Fruit fly (Drosophila melanogaster): Measurements from ENCODE around the gene Gyc89Db.

Gyc89Db gene

dm6 chr3R:16453597-16453996, 23.3 kb upstream of the Gyc89Db start, which contains the start of gene Pak3 (continued):
- TF ChIP-seq stc (GFP tag; IDR thresholded peaks at IDR 0.05) (no peak), gce (GFP tag; IDR thresholded peaks at IDR 0.05) (peak; percentile 37; the same call in 1 of the 3 replicates), Hsf (GFP tag; optimal IDR thresholded peaks at IDR 0.05) (no peak), Asciz (GFP tag; optimal IDR thresholded peaks at IDR 0.05) (no peak), Ada2b (GFP tag; IDR thresholded peaks at IDR 0.05) (no peak), Dp (GFP tag; optimal IDR thresholded peaks at IDR 0.05) (peak; percentile 63), Awh (GFP tag; IDR thresholded peaks at IDR 0.05) (0 out of 2 replicates have a peak, but pooled peaks have one; percentile 10), Fer2 (tag; optimal IDR thresholded peaks at IDR 0.05) (no peak), CG17912 (GFP tag; optimal IDR thresholded peaks at IDR 0.05) (no peak), nerfin-2 (GFP tag; IDR thresholded peaks at IDR 0.05; ENCODE audit: partially characterized antibody) (peak; percentile 9; the same call in 1 of the 2 replicates), CG30403 (GFP tag; optimal IDR thresholded peaks at IDR 0.05) (no peak), org-1 (GFP tag; optimal IDR thresholded peaks at IDR 0.05) (no peak), NC2β (GFP tag; optimal IDR thresholded peaks at IDR 0.05) (peak; percentile 22), CG30431 (GFP tag; optimal IDR thresholded peaks at IDR 0.05) (no peak), tx (GFP tag; optimal IDR thresholded peaks at IDR 0.05) (no peak), phol (tag; optimal IDR thresholded peaks at IDR 0.05) (peak; percentile 4), CG2875 (GFP tag; optimal IDR thresholded peaks at IDR 0.05) (no peak), croc (GFP tag; conservative IDR thresholded peaks at IDR 0.05) (no peak), wor (GFP tag; IDR thresholded peaks at IDR 0.05) (no peak), CG7987 (GFP tag; optimal IDR thresholded peaks at IDR 0.05) (peak; percentile 15), Neu2 (GFP tag; optimal IDR thresholded peaks at IDR 0.05; ENCODE audit: borderline replicate concordance) (no peak), mirr (GFP tag; optimal IDR thresholded peaks at IDR 0.05) (no peak), CG14965 (GFP tag; optimal IDR thresholded peaks at IDR 0.05; ENCODE audit: borderline replicate concordance) (no peak), CkIIα-i1 (GFP tag; IDR thresholded peaks at IDR 0.05) (no peak), Stat92E (GFP tag; optimal IDR thresholded peaks at IDR 0.05) (peak in 1 of 3 experiments; percentile 7), ssp (GFP tag; IDR thresholded peaks at IDR 0.05) (peak; percentile 61), CG17829 (tag; optimal IDR thresholded peaks at IDR 0.05) (peak; percentile 53), Tbp (GFP tag; optimal IDR thresholded peaks at IDR 0.05) (no peak), MBD-R2 (GFP tag; IDR thresholded peaks at IDR 0.05) (peak; percentile 53; the same call in 1 of the 2 replicates)

DNA sequence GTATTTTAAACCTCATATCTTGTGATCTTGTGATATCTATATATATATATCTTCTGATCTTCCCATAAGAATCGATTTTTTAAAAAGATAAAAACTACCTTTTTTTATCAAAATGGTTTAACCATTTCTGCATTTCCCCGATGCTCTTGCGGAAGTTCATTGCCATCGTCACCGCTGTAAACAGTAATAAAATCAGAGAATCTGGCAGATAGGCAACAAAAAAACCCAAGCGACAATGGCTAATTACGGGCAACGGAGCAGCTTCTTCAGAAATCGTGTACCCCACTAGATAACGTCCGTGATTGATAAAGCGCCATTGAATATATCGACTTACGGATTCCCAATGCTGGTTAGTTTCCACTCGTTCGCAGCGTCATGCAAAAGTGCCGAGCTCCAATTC, 22.7 kb upstream of the Gyc89Db start, which contains the start of gene CG10405:
Gene CG10405, plus strand, starts transcription at position 301 of the 400 bp plus-strand sequence.
- TF ChIP-seq eyg (GFP tag; optimal IDR thresholded peaks at IDR 0.05) (no peak), sens (GFP tag) (peak; percentile 31)

dm6 chr3R:16455875-16456274, 21.0 kb upstream of the Gyc89Db start, which contains the start of gene CG14883:
TSS of gene CG14883 (plus strand) at chr3R:16456052.
- TF ChIP-seq trem (tag; optimal IDR thresholded peaks at IDR 0.05) (peak; percentile 58), ato (GFP tag; IDR thresholded peaks at IDR 0.05; ENCODE audit: partially characterized antibody) (peak; percentile 33; the same call in 1 of the 2 replicates), Sry-β (GFP tag; optimal IDR thresholded peaks at IDR 0.05) (no peak), HLH4C (GFP tag; IDR thresholded peaks at IDR 0.05; ENCODE audit: partially characterized antibody) (peak; percentile 58), CG10267 (tag; optimal IDR thresholded peaks at IDR 0.05) (peak; percentile 14), dimm (GFP tag; IDR thresholded peaks at IDR 0.05) (no peak), kah (GFP tag; optimal IDR thresholded peaks at IDR 0.05) (peak; percentile 10), pros (GFP tag; optimal IDR thresholded peaks at IDR 0.05) (no peak), rib (GFP tag; IDR thresholded peaks at IDR 0.05) (no peak), pzg (GFP tag; optimal IDR thresholded peaks at IDR 0.05) (peak; percentile 43), Dref (GFP tag; IDR thresholded peaks at IDR 0.05) (peak; percentile 69), Bgb (GFP tag; IDR thresholded peaks at IDR 0.05; ENCODE audit: partially characterized antibody) (peak; percentile 40; the same call in 1 of the 2 replicates), chinmo (GFP tag; IDR thresholded peaks at IDR 0.05; ENCODE audit: partially characterized antibody) (0 out of 4 replicates have a peak, but pooled peaks have one; percentile 14), Blimp-1 (GFP tag; optimal IDR thresholded peaks at IDR 0.05) (peak; percentile 98), CG43689 (GFP tag; IDR thresholded peaks at IDR 0.05) (no peak), CG2116 (GFP tag; optimal IDR thresholded peaks at IDR 0.05) (peak; percentile 70), Scr (GFP tag; IDR thresholded peaks at IDR 0.05; ENCODE audit: partially characterized antibody) (peak; percentile 53), Doc3 (GFP tag; IDR thresholded peaks at IDR 0.05; ENCODE audit: partially characterized antibody) (0 out of 3 replicates have a peak, but pooled peaks have one; percentile 39)

Measured in whole organism, embryonic.